Fruit fly (Drosophila melanogaster): Measurements from ENCODE around the gene CG42331.
A peak's percentile ranks its signal among the peaks of the same experiment; 100 is the strongest.

Gene CG42331

DNA sequence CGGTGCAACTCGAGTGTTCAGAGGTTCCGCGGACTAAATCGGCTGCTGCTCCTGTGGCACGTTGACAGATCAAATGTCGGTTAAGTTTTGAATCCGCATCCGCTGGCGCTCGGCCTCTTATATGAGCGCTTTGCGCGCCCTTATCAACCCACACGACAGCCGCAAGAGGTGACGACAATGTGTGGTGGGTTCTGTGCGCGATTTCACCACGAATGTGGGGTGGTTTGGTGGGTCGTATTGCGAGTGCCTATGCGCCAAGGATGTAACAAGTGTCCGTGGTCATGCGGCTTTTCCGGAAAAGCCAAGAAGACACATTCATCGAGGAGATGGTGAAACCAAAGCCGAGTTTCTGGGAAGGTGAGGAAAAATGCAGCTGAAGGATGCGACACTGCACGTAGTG is 7.0 kb upstream of the CG42331 start, which contains the start of gene AstA:
AstA (minus strand) TSS at position 101 of the 400 bp plus-strand sequence.
- TF ChIP-seq Ets65A (GFP tag) (peak; percentile 43), zfh1 (GFP tag; IDR thresholded peaks at IDR 0.05) (no peak)

dm6 chr3R:24766684-24767083 is 5.3 kb upstream of the CG42331 start:
- peak; percentile 47; the same call in 1 of the 2 replicates for TF ChIP-seq Drgx (GFP tag; IDR thresholded peaks at IDR 0.05)
- TF ChIP-seq CG2875 (GFP tag; optimal IDR thresholded peaks at IDR 0.05): no peak
- 0 out of 3 replicates have a peak, but pooled peaks have one; percentile 28 for TF ChIP-seq sr (GFP tag; IDR thresholded peaks at IDR 0.05)
- TF ChIP-seq CG4404 (GFP tag; IDR thresholded peaks at IDR 0.05): no peak
- no peak for TF ChIP-seq trh (GFP tag; optimal IDR thresholded peaks at IDR 0.05)

dm6 chr3R:24767667-24768340 is 4.2 kb upstream of the CG42331 start:
- TF ChIP-seq CG14710 (tag; optimal IDR thresholded peaks at IDR 0.05) (peak; percentile 36), wor (GFP tag; IDR thresholded peaks at IDR 0.05) (no peak), onecut (GFP tag; IDR thresholded peaks at IDR 0.05) (peak; percentile 55), cg (GFP tag; optimal IDR thresholded peaks at IDR 0.05) (peak; percentile 71), H2.0 (GFP tag; IDR thresholded peaks at IDR 0.05) (no peak), CG8089 (GFP tag; optimal IDR thresholded peaks at IDR 0.05) (no peak), CG2202 (tag; optimal IDR thresholded peaks at IDR 0.05) (peak; percentile 56), CG9932 (GFP tag; IDR thresholded peaks at IDR 0.05) (no peak), tx (GFP tag; optimal IDR thresholded peaks at IDR 0.05) (no peak), CG6689 (GFP tag; IDR thresholded peaks at IDR 0.05) (no peak), HLH3B (GFP tag; IDR thresholded peaks at IDR 0.05) (no peak), CG1529 (GFP tag; optimal IDR thresholded peaks at IDR 0.05) (peak; percentile 6), CG10979 (tag; optimal IDR thresholded peaks at IDR 0.05) (peak; percentile 2), Sox100B (GFP tag; optimal IDR thresholded peaks at IDR 0.05) (peak; percentile 17), hbn (GFP tag; IDR thresholded peaks at IDR 0.05; ENCODE audit: partially characterized antibody) (0 out of 2 replicates have a peak, but pooled peaks have one; percentile 13), CG6254 (GFP tag; optimal IDR thresholded peaks at IDR 0.05) (peak; percentile 47), CG6175 (GFP tag; IDR thresholded peaks at IDR 0.05) (no peak), her (GFP tag; optimal IDR thresholded peaks at IDR 0.05) (no peak), CG6813 (GFP tag; optimal IDR thresholded peaks at IDR 0.05) (peak; percentile 7), dmrt99B (tag; optimal IDR thresholded peaks at IDR 0.05) (no peak), gsb-n (tag; optimal IDR thresholded peaks at IDR 0.05) (peak; percentile 47), Fer3 (tag; optimal IDR thresholded peaks at IDR 0.05) (no peak), HLHmδ (GFP tag; optimal IDR thresholded peaks at IDR 0.05) (peak; percentile 83), Hr78 (GFP tag; optimal IDR thresholded peaks at IDR 0.05) (peak in 1 of 2 experiments; percentile 62), Hey (tag; optimal IDR thresholded peaks at IDR 0.05) (no peak), CG9797 (GFP tag; optimal IDR thresholded peaks at IDR 0.05) (no peak), ems (GFP tag; optimal IDR thresholded peaks at IDR 0.05) (no peak), ind (GFP tag; optimal IDR thresholded peaks at IDR 0.05) (no peak), gem (tag; optimal IDR thresholded peaks at IDR 0.05) (no peak), trem (tag; optimal IDR thresholded peaks at IDR 0.05) (peak; percentile 27), bab2 (GFP tag; optimal IDR thresholded peaks at IDR 0.05) (no peak), nerfin-2 (GFP tag; IDR thresholded peaks at IDR 0.05; ENCODE audit: partially characterized antibody) (no peak), HmgD (GFP tag; optimal IDR thresholded peaks at IDR 0.05) (no peak), kay (GFP tag; optimal IDR thresholded peaks at IDR 0.05) (no peak), lmd (GFP tag; IDR thresholded peaks at IDR 0.05) (no peak), Oli (tag; optimal IDR thresholded peaks at IDR 0.05) (peak; percentile 8), sc (optimal IDR thresholded peaks at IDR 0.05) (no peak), sc (GFP tag; optimal IDR thresholded peaks at IDR 0.05) (peak; percentile 31), nmo (GFP tag; optimal IDR thresholded peaks at IDR 0.05) (peak; percentile 3), en (GFP tag; optimal IDR thresholded peaks at IDR 0.05) (no peak), sr (GFP tag; IDR thresholded peaks at IDR 0.05) (no peak)
